Fruit fly (Drosophila melanogaster): ENCODE data around the gene Ostgamma.

Ostgamma gene

dm6 chr2L:8290653-8291233, 17.2 kb downstream of the Ostgamma start (continued):
- peak; percentile 6 for TF ChIP-seq fd85E (GFP tag; optimal IDR thresholded peaks at IDR 0.05)
- TF ChIP-seq CG9139 (GFP tag; optimal IDR thresholded peaks at IDR 0.05) = peak; percentile 74
- TF ChIP-seq CG32006 (GFP tag; optimal IDR thresholded peaks at IDR 0.05) = peak; percentile 76
- TF ChIP-seq Hr39 (GFP tag; optimal IDR thresholded peaks at IDR 0.05) = peak; percentile 87
- TF ChIP-seq CG6854 (GFP tag; optimal IDR thresholded peaks at IDR 0.05) = peak; percentile 78
- peak; percentile 72 for TF ChIP-seq CG6276 (GFP tag; optimal IDR thresholded peaks at IDR 0.05)
- peak; percentile 86 to 87 for TF ChIP-seq ss (GFP tag; optimal IDR thresholded peaks at IDR 0.05)
- peak; percentile 79 for TF ChIP-seq dsx (GFP tag; optimal IDR thresholded peaks at IDR 0.05; ENCODE audit: poor library complexity, severe bottlenecking)
- peak; percentile 79 for TF ChIP-seq CG10669 (GFP tag; optimal IDR thresholded peaks at IDR 0.05)
- TF ChIP-seq Met (GFP tag; optimal IDR thresholded peaks at IDR 0.05) = peak; percentile 91
- peak; percentile 87 for TF ChIP-seq lz (GFP tag; optimal IDR thresholded peaks at IDR 0.05)
- peak; percentile 85 for TF ChIP-seq eg (GFP tag; IDR thresholded peaks at IDR 0.05)
- peak; percentile 68 for TF ChIP-seq CG11294 (GFP tag; IDR thresholded peaks at IDR 0.05)
- TF ChIP-seq Gug (GFP tag; IDR thresholded peaks at IDR 0.05) = peak; percentile 76
- peak; percentile 84 for TF ChIP-seq CG6808 (GFP tag; optimal IDR thresholded peaks at IDR 0.05)
- TF ChIP-seq vri (GFP tag; optimal IDR thresholded peaks at IDR 0.05) = peak; percentile 77

dm6 chr2L:8290092-8290424, 17.9 kb downstream of the Ostgamma start:
- TF ChIP-seq Eip78C (GFP tag) (peak; percentile 35), CG11294 (GFP tag; IDR thresholded peaks at IDR 0.05) (no peak)

- no peak for TF ChIP-seq CG32006 (GFP tag; optimal IDR thresholded peaks at IDR 0.05)
- TF ChIP-seq fkh (GFP tag; optimal IDR thresholded peaks at IDR 0.05) = peak; percentile 73
- peak; percentile 54 for TF ChIP-seq Eip78C (GFP tag)
- peak; percentile 76 for TF ChIP-seq svp (GFP tag)
Measured at dm6 chr2L:8289352-8290091, 18.5 kb downstream of the Ostgamma start.

- TF ChIP-seq Eip78C (GFP tag) (peak; percentile 42), Met (GFP tag; optimal IDR thresholded peaks at IDR 0.05) (no peak), OdsH (GFP tag; optimal IDR thresholded peaks at IDR 0.05) (no peak), CG6792 (GFP tag; optimal IDR thresholded peaks at IDR 0.05) (no peak), CG32006 (GFP tag; optimal IDR thresholded peaks at IDR 0.05) (no peak), CG8319 (GFP tag; optimal IDR thresholded peaks at IDR 0.05) (no peak)
Measured at dm6 chr2L:8288087-8288486, 19.9 kb downstream of the Ostgamma start.

dm6 chr2L:8286595-8286994, 21.4 kb downstream of the Ostgamma start:
- peak; percentile 12 for TF ChIP-seq net (GFP tag; optimal IDR thresholded peaks at IDR 0.05)
- TF ChIP-seq Sox14 (GFP tag; optimal IDR thresholded peaks at IDR 0.05) = no peak
- TF ChIP-seq Hr38 (GFP tag; optimal IDR thresholded peaks at IDR 0.05) = no peak

- TF ChIP-seq Blimp-1 (GFP tag; optimal IDR thresholded peaks at IDR 0.05) (no peak), net (GFP tag; optimal IDR thresholded peaks at IDR 0.05) (peak; percentile 11), topi (GFP tag; optimal IDR thresholded peaks at IDR 0.05) (peak; percentile 17), Hr39 (GFP tag; optimal IDR thresholded peaks at IDR 0.05) (peak; percentile 13), Hr4 (GFP tag; optimal IDR thresholded peaks at IDR 0.05) (peak; percentile 29), Ets21C (GFP tag; optimal IDR thresholded peaks at IDR 0.05) (no peak), CG3919 (GFP tag; optimal IDR thresholded peaks at IDR 0.05) (no peak), CG10631 (GFP tag; optimal IDR thresholded peaks at IDR 0.05) (no peak), pdm3 (GFP tag; optimal IDR thresholded peaks at IDR 0.05) (peak; percentile 4), Ets96B (tag; optimal IDR thresholded peaks at IDR 0.05) (no peak), CG11762 (GFP tag; optimal IDR thresholded peaks at IDR 0.05; ENCODE audit: insufficient read depth) (no peak), Gug (GFP tag; IDR thresholded peaks at IDR 0.05) (no peak), vri (GFP tag; optimal IDR thresholded peaks at IDR 0.05) (no peak), CG34406 (GFP tag; optimal IDR thresholded peaks at IDR 0.05) (peak; percentile 15), cyc (GFP tag; optimal IDR thresholded peaks at IDR 0.05) (no peak), CG31627 (GFP tag; optimal IDR thresholded peaks at IDR 0.05) (no peak), Sox14 (GFP tag; optimal IDR thresholded peaks at IDR 0.05) (no peak), CG10669 (GFP tag; optimal IDR thresholded peaks at IDR 0.05) (no peak), CG9139 (GFP tag; optimal IDR thresholded peaks at IDR 0.05) (no peak), CG8632 (GFP tag; optimal IDR thresholded peaks at IDR 0.05) (no peak), CG11294 (GFP tag; IDR thresholded peaks at IDR 0.05) (no peak), CG6276 (GFP tag; optimal IDR thresholded peaks at IDR 0.05) (peak; percentile 31)
Measured at dm6 chr2L:8284913-8285619, 22.9 kb downstream of the Ostgamma start.

All from whole organism, prepupa.